Worm (Caenorhabditis elegans) whole organism, L4/young adult: ENCODE results near the gene rhy-1.

Experiments used
- dao-5 ChIP-seq: sonication (generic microtip); optimal IDR thresholded peaks from 2 replicates; lab custom pipeline; 2016; ENCODE audit warnings: missing genotype, missing genetic modification characterization, moderate library complexity, missing compliant biosample characterization
- him-1 ChIP-seq: sonication (generic microtip); optimal IDR thresholded peaks from 2 replicates; lab custom pipeline; 2016; ENCODE audit warnings: missing genotype, missing genetic modification reagents, missing genetic modification characterization, missing compliant biosample characterization

DNA sequence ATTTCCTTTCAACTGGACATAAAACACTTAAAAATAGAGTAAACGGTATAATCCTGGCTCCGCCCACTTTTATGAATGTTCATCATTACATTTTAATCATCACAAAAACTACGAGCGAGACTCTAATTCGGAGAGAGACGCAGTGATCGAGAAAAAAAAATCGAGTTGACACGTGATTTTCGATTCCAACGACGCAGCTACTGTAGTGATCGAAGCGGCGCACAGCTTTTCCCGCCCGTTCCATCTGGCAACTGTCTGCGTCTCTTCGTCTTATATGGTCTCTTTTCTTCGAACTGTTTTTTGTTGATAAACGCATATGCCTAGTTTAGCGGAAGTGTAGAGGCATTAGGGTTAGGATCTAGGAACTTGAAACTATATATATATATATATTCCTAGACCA lies 47.4 kb upstream of the rhy-1 start:
- TF ChIP-seq dao-5 (tag; lab: Kevin White, UChicago) (no peak), him-1 (no peak)
